Fruit fly (Drosophila melanogaster) whole organism: ENCODE results near the gene CG31140.

ENCODE experiments used
- CG8478 ChIP-seq: fragments of >200 bp; optimal IDR thresholded peaks from 2 replicates; lab custom pipeline; 2018; ENCODE audit warnings: inconsistent platforms
- Dll ChIP-seq: fragments of >200 bp; optimal IDR thresholded peaks from 2 replicates; lab custom pipeline; 2017
- EcR ChIP-seq, 2 experiments: fragments of >200 bp; optimal IDR thresholded peaks; 2 replicates each; lab custom pipeline; 2017; ENCODE audit warnings: missing biosample characterization in 2 of 2, missing genetic modification characterization in 2 of 2, missing genetic modification reagents in 2 of 2
- pan ChIP-seq: fragments of >200 bp; optimal IDR thresholded peaks from 2 replicates; lab custom pipeline; 2017
- psq ChIP-seq: fragments of >200 bp; optimal IDR thresholded peaks from 2 replicates; lab custom pipeline; 2017
- usp ChIP-seq: fragments of >200 bp; optimal IDR thresholded peaks from 2 replicates; lab custom pipeline; 2017; ENCODE audit warnings: missing biosample characterization, missing genetic modification characterization, mixed read lengths

CG31140 gene

dm6 chr3R:24003948-24004347, 41.0 kb downstream of the CG31140 start:
- TF ChIP-seq Dll (lab: Kevin White, UChicago), result no peak
- TF ChIP-seq usp (GFP tag; lab: Kevin White, UChicago), result no peak
- TF ChIP-seq EcR (GFP tag; optimal IDR thresholded peaks at IDR 0.05; lab: Kevin White, UChicago), result no peak
- TF ChIP-seq psq (lab: Kevin White, UChicago), result no peak
- TF ChIP-seq pan, result no peak
- no peak for TF ChIP-seq CG8478

dm6 chr3R:24006449-24007159, 43.6 kb downstream of the CG31140 start:
- TF ChIP-seq psq (lab: Kevin White, UChicago) (no peak), usp (GFP tag; lab: Kevin White, UChicago) (no peak), Dll (lab: Kevin White, UChicago) (no peak), CG8478 (no peak), pan (no peak), EcR (GFP tag; optimal IDR thresholded peaks at IDR 0.05; lab: Kevin White, UChicago) (no peak)

dm6 chr3R:24007775-24008506, 45.0 kb downstream of the CG31140 start:
- TF ChIP-seq Dll (lab: Kevin White, UChicago), result no peak
- no peak for TF ChIP-seq CG8478
- no peak for TF ChIP-seq EcR (GFP tag; optimal IDR thresholded peaks at IDR 0.05; lab: Kevin White, UChicago)
- no peak for TF ChIP-seq usp (GFP tag; lab: Kevin White, UChicago)
- no peak for TF ChIP-seq pan
- TF ChIP-seq psq (lab: Kevin White, UChicago), result no peak

- TF ChIP-seq CG8478 (no peak), usp (GFP tag; lab: Kevin White, UChicago) (no peak), pan (no peak), psq (lab: Kevin White, UChicago) (no peak), EcR (GFP tag; optimal IDR thresholded peaks at IDR 0.05; lab: Kevin White, UChicago) (no peak)
Observed at dm6 chr3R:24008887-24009286, 45.9 kb downstream of the CG31140 start.

dm6 chr3R:24010637-24011214, 47.7 kb downstream of the CG31140 start:
- no peak for TF ChIP-seq Dll (lab: Kevin White, UChicago)
- TF ChIP-seq pan, result no peak
- TF ChIP-seq usp (GFP tag; lab: Kevin White, UChicago), result no peak
- no peak for TF ChIP-seq psq (lab: Kevin White, UChicago)
- TF ChIP-seq EcR (GFP tag; optimal IDR thresholded peaks at IDR 0.05; lab: Kevin White, UChicago), result no peak
- TF ChIP-seq CG8478, result no peak

- TF ChIP-seq psq (lab: Kevin White, UChicago), result no peak
- no peak for TF ChIP-seq usp (GFP tag; lab: Kevin White, UChicago)
- no peak for TF ChIP-seq Dll (lab: Kevin White, UChicago)
- TF ChIP-seq EcR (GFP tag; optimal IDR thresholded peaks at IDR 0.05; lab: Kevin White, UChicago), result no peak
- no peak for TF ChIP-seq CG8478
- no peak for TF ChIP-seq pan
Observed at dm6 chr3R:24012038-24012693, 49.2 kb downstream of the CG31140 start.

dm6 chr3R:24014600-24014999, 51.6 kb downstream of the CG31140 start:
- no peak for TF ChIP-seq CG8478
- no peak for TF ChIP-seq Dll (lab: Kevin White, UChicago)
- no peak for TF ChIP-seq psq (lab: Kevin White, UChicago)
- no peak for TF ChIP-seq usp (GFP tag; lab: Kevin White, UChicago)
- TF ChIP-seq EcR (GFP tag; optimal IDR thresholded peaks at IDR 0.05; lab: Kevin White, UChicago), result no peak
- TF ChIP-seq pan, result no peak

dm6 chr3R:24015449-24015848, 52.5 kb downstream of the CG31140 start:
- TF ChIP-seq Dll (lab: Kevin White, UChicago), result no peak

- TF ChIP-seq Dll (lab: Kevin White, UChicago) (no peak), pan (no peak), usp (GFP tag; lab: Kevin White, UChicago) (no peak), psq (lab: Kevin White, UChicago) (no peak), EcR (GFP tag; optimal IDR thresholded peaks at IDR 0.05; lab: Kevin White, UChicago) (peak in 1 of 2 experiments; percentile 55), CG8478 (no peak)
Observed at dm6 chr3R:24015939-24016913, 53.2 kb downstream of the CG31140 start.

dm6 chr3R:24017648-24018047, 54.7 kb downstream of the CG31140 start:
- TF ChIP-seq CG8478, result no peak

dm6 chr3R:24021895-24022294, 58.9 kb downstream of the CG31140 start:
- TF ChIP-seq usp (GFP tag; lab: Kevin White, UChicago) (no peak), EcR (GFP tag; optimal IDR thresholded peaks at IDR 0.05; lab: Kevin White, UChicago) (no peak), pan (no peak), Dll (lab: Kevin White, UChicago) (no peak), psq (lab: Kevin White, UChicago) (no peak), CG8478 (no peak)
